Worm (Caenorhabditis elegans): ENCODE results near the gene lst-5.

DNA sequence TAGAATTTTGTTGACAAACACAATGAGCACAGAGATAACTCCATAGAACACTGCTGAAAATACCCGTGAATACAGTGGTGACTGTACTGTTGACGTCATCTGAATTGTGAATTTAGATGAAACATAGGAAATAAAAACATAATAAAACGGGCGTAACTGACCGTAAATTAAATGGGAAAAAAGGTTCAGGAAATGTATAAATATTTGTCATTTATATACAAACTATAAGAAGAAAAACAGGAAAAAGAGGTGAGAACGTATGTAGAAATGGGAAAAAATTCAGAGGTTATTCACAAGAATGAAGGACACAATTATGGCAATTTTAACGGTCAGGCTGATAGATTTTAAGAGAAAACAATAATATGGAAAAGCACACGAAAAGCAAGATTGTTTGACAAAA, 10.1 kb upstream of the lst-5 start, which contains the start of gene sqv-7:
- no peak for TF ChIP-seq Y105C5A.15 (GFP tag; IDR thresholded peaks at IDR 0.05)
- TF ChIP-seq cey-2 (tag; optimal IDR thresholded peaks at IDR 0.05; ENCODE audit: borderline replicate concordance, insufficient read depth), result no peak
- TF ChIP-seq mdt-29 (GFP tag; IDR thresholded peaks at IDR 0.05), result no peak
- TF ChIP-seq ztf-11 (tag; optimal IDR thresholded peaks at IDR 0.05), result no peak
- no peak for TF ChIP-seq lin-38 (GFP tag; IDR thresholded peaks at IDR 0.05)
- TF ChIP-seq Y5F2A.4 (GFP tag; optimal IDR thresholded peaks at IDR 0.05), result no peak

Data from whole organism, L4 larva.